Worm (Caenorhabditis elegans) whole organism, late embryonic: ENCODE results near the gene C06E4.3.
"Not testable (repeated sequence)": the region's sequence is repeated elsewhere in the genome, so short reads cannot be mapped to it uniquely, and the experiment has no call there.

Experiments
- C38D4.7 ChIP-seq: fragments of 200-800 bp; sonication (Bioruptor generic); optimal IDR thresholded peaks from 2 replicates; lab custom pipeline; 2018; ENCODE audit warnings: mild to moderate bottlenecking, missing genetic modification characterization, moderate library complexity, missing compliant biosample characterization
- F13H6.1 ChIP-seq: sonication (generic microtip); optimal IDR thresholded peaks from 2 replicates; lab custom pipeline; 2016; ENCODE audit warnings: missing genetic modification characterization, missing compliant biosample characterization
- K09A11.1 ChIP-seq: sonication (generic microtip); optimal IDR thresholded peaks from 2 replicates; lab custom pipeline; 2017; ENCODE audit warnings: antibody characterized with exemption, mild to moderate bottlenecking, missing genetic modification characterization, missing compliant biosample characterization; ENCODE audit not compliant: insufficient read depth
- Y22D7AL.16 ChIP-seq: sonication (generic microtip); optimal IDR thresholded peaks from 2 replicates; lab custom pipeline; 2016; ENCODE audit warnings: missing genetic modification characterization, missing compliant biosample characterization
- ama-1 ChIP-seq: fragments of 150-350 bp; optimal IDR thresholded peaks from 2 replicates; lab custom pipeline; 2014
- ceh-14 ChIP-seq: sonication (generic microtip); optimal IDR thresholded peaks from 2 replicates; lab custom pipeline; 2016; ENCODE audit warnings: missing genotype, missing genetic modification characterization, missing compliant biosample characterization
- ceh-19 ChIP-seq: fragments of 200-800 bp; sonication (Bioruptor generic); optimal IDR thresholded peaks from 2 replicates; lab custom pipeline; 2018; ENCODE audit warnings: mild to moderate bottlenecking, missing genetic modification characterization, missing compliant biosample characterization
- ceh-22 ChIP-seq: sonication (generic microtip); optimal IDR thresholded peaks from 2 replicates; lab custom pipeline; 2017; ENCODE audit warnings: missing biosample characterization, missing genetic modification characterization
- ceh-30 ChIP-seq: fragments of 150-350 bp; optimal IDR thresholded peaks from 2 replicates; lab custom pipeline; 2014; ENCODE audit warnings: missing biosample characterization, missing genetic modification characterization
- ceh-48 ChIP-seq: sonication (generic microtip); optimal IDR thresholded peaks from 2 replicates; lab custom pipeline; 2016; ENCODE audit warnings: missing genetic modification characterization, inconsistent platforms, missing compliant biosample characterization
- ceh-6 ChIP-seq: fragments of 200-800 bp; sonication (Bioruptor generic); optimal IDR thresholded peaks from 2 replicates; lab custom pipeline; 2018; ENCODE audit warnings: mild to moderate bottlenecking, missing genetic modification characterization, missing compliant biosample characterization
- dmd-4 ChIP-seq: sonication (generic microtip); optimal IDR thresholded peaks from 2 replicates; lab custom pipeline; 2016; ENCODE audit warnings: borderline replicate concordance, missing genetic modification characterization, missing compliant biosample characterization
- dve-1 ChIP-seq: sonication (generic microtip); optimal IDR thresholded peaks from 2 replicates; lab custom pipeline; 2017; ENCODE audit warnings: antibody characterized with exemption, mild to moderate bottlenecking, missing genetic modification characterization, missing compliant biosample characterization
- elt-2 ChIP-seq: sonication (generic microtip); optimal IDR thresholded peaks from 2 replicates; lab custom pipeline; 2016; ENCODE audit warnings: missing genetic modification reagents, missing genetic modification characterization, missing compliant biosample characterization
- fkh-10 ChIP-seq: fragments of 150-350 bp; optimal IDR thresholded peaks from 2 replicates; lab custom pipeline; 2014; ENCODE audit warnings: missing biosample characterization, missing genetic modification reagents, missing genetic modification characterization
- fkh-6 ChIP-seq: sonication (generic microtip); optimal IDR thresholded peaks from 2 replicates; lab custom pipeline; 2016; ENCODE audit warnings: missing genetic modification characterization, missing compliant biosample characterization
- hlh-13 ChIP-seq: fragments of 200-800 bp; sonication (Bioruptor generic); optimal IDR thresholded peaks from 2 replicates; lab custom pipeline; 2018; ENCODE audit warnings: mild to moderate bottlenecking, missing genetic modification characterization, missing compliant biosample characterization
- hlh-30 ChIP-seq: sonication (generic microtip); optimal IDR thresholded peaks from 2 replicates; lab custom pipeline; 2017; ENCODE audit warnings: antibody characterized with exemption, missing genetic modification characterization, missing compliant biosample characterization; ENCODE audit not compliant: insufficient read depth
- hlh-6 ChIP-seq: sonication (generic microtip); optimal IDR thresholded peaks from 2 replicates; lab custom pipeline; 2016; ENCODE audit warnings: missing genotype, missing genetic modification characterization, missing compliant biosample characterization
- lin-11 ChIP-seq: fragments of 200-800 bp; sonication (Bioruptor generic); optimal IDR thresholded peaks from 2 replicates; lab custom pipeline; 2018; ENCODE audit warnings: mild to moderate bottlenecking, missing genetic modification characterization, missing compliant biosample characterization
- madf-2 ChIP-seq: sonication (generic microtip); optimal IDR thresholded peaks from 2 replicates; lab custom pipeline; 2017; ENCODE audit warnings: missing genetic modification characterization, missing compliant biosample characterization
- mec-3 ChIP-seq: sonication (generic microtip); optimal IDR thresholded peaks from 2 replicates; lab custom pipeline; 2016; ENCODE audit warnings: borderline replicate concordance, missing genetic modification characterization, missing compliant biosample characterization
- npax-4 ChIP-seq: sonication (generic microtip); optimal IDR thresholded peaks from 2 replicates; lab custom pipeline; 2016; ENCODE audit warnings: missing genetic modification characterization, missing compliant biosample characterization
- odd-2 ChIP-seq: sonication (generic microtip); optimal IDR thresholded peaks from 2 replicates; lab custom pipeline; 2017; ENCODE audit warnings: antibody characterized with exemption, mild to moderate bottlenecking, missing genetic modification characterization, missing compliant biosample characterization
- pat-9 ChIP-seq: fragments of 200-800 bp; sonication (Bioruptor generic); optimal IDR thresholded peaks from 2 replicates; lab custom pipeline; 2018; ENCODE audit warnings: mild to moderate bottlenecking, missing genetic modification characterization, moderate library complexity, missing compliant biosample characterization
- pax-1 ChIP-seq: fragments of 150-350 bp; optimal IDR thresholded peaks from 2 replicates; lab custom pipeline; 2014; ENCODE audit warnings: missing biosample characterization, missing genetic modification characterization
- pros-1 ChIP-seq: fragments of 150-350 bp; optimal IDR thresholded peaks from 2 replicates; lab custom pipeline; 2014; ENCODE audit warnings: missing biosample characterization, missing genetic modification reagents, missing genetic modification characterization
- rnt-1 ChIP-seq: sonication (generic microtip); optimal IDR thresholded peaks from 2 replicates; lab custom pipeline; 2016; ENCODE audit warnings: missing genetic modification characterization, missing compliant biosample characterization
- sox-2 ChIP-seq: fragments of 200-800 bp; sonication (Bioruptor generic); IDR thresholded peaks from 2 replicates; pipeline ENCODE4 v1.3.6; 2022; ENCODE audit warnings: missing genetic modification reagents, missing genetic modification characterization, missing compliant biosample characterization
- tbx-7 ChIP-seq: sonication (generic microtip); optimal IDR thresholded peaks from 2 replicates; lab custom pipeline; 2016; ENCODE audit warnings: missing genotype, missing genetic modification characterization, missing compliant biosample characterization
- unc-3 ChIP-seq, 2 experiments: fragments of 200-800 bp in 1 of 2; sonication (Bioruptor generic) in 1 of 2; sonication (generic microtip) in 1 of 2; conservative IDR thresholded peaks in 1 of 2; optimal IDR thresholded peaks in 1 of 2; 2 replicates each; pipeline versions ENCODE4 v1.3.6 to Lab custom; 2016 to 2022; ENCODE audit warnings: missing compliant biosample characterization in 2 of 2, missing genetic modification characterization in 2 of 2, missing genetic modification reagents in 1 of 2
- ztf-16 ChIP-seq: sonication (generic microtip); optimal IDR thresholded peaks from 2 replicates; lab custom pipeline; 2017; ENCODE audit warnings: missing genetic modification characterization, missing compliant biosample characterization

C06E4.3 gene

DNA sequence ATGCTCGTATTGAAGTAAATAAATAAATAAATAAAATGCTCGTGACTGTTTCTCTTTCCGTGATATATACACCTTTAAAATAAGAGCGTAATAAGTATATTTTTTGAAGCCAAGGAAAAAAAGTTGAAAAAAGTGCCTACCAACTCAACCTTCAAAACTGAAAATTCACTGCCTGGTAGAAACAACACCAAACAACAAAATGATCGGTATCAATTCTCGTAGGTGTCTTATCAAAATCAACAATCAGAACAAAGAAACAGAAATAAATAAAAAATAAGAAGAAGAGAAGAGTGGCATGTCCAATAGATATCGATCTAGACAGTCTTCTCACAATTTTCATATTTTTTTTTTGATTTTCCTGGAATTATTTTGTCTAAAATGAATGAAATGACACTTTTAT, 16.8 kb upstream of the C06E4.3 start, which contains the start of gene afmd-1:
Gene afmd-1 (plus strand): TSS at position 316 of the 400 bp plus-strand sequence.
- TF ChIP-seq hlh-30 (tag; lab: Kevin White, UChicago) (no peak), mec-3 (tag; lab: Kevin White, UChicago) (no peak), K09A11.1 (no peak), npax-4 (tag; lab: Kevin White, UChicago) (no peak), Y22D7AL.16 (tag; lab: Kevin White, UChicago) (no peak), pat-9 (tag; lab: Kevin White, UChicago) (no peak), fkh-6 (tag; lab: Kevin White, UChicago) (no peak), ceh-22 (no peak), elt-2 (no peak), ceh-14 (tag; lab: Kevin White, UChicago) (no peak), fkh-10 (GFP tag; lab: Kevin White, UChicago) (no peak), ceh-19 (GFP tag; lab: Kevin White, UChicago) (no peak), ama-1 (lab: Kevin White, UChicago) (no peak)

DNA sequence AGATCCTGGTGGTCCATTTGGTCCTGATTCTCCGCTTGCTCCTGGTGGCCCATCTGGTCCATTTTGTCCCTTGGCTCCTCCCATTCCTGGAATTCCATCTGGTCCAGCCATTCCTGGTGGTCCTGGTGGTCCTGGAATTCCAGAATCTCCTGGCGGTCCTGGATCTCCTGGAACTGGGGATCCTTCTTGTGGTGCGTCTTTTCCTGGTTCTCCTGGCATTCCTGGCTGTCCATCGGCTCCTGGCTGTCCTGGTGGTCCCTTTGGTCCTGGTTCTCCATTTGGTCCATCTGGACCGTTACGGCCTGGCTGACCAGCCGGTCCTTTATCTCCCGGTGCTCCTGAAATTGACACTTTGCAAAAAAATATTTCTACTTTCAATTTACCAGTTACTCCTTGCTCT, 15.1 kb upstream of the C06E4.3 start:
- no peak for TF ChIP-seq rnt-1 (tag; lab: Kevin White, UChicago)
- no peak for TF ChIP-seq K09A11.1
- TF ChIP-seq pax-1 (tag; lab: Kevin White, UChicago): no peak
- TF ChIP-seq hlh-13: no peak
- no peak for TF ChIP-seq sox-2 (GFP tag; lab: Robert Waterston, UW)
- no peak for TF ChIP-seq ceh-30
- no peak for TF ChIP-seq dve-1 (tag; lab: Kevin White, UChicago)
- TF ChIP-seq madf-2: no peak
- TF ChIP-seq hlh-6: no peak
- no peak for TF ChIP-seq tbx-7 (tag; lab: Kevin White, UChicago)
- TF ChIP-seq lin-11 (tag; lab: Kevin White, UChicago): no peak
- no peak for TF ChIP-seq C38D4.7 (GFP tag; lab: Kevin White, UChicago)
- no peak for TF ChIP-seq unc-3 (GFP tag; conservative IDR thresholded peaks at IDR 0.05; lab: Robert Waterston, UW)
- TF ChIP-seq unc-3 (tag; optimal IDR thresholded peaks at IDR 0.05; lab: Kevin White, UChicago): no peak
- no peak for TF ChIP-seq F13H6.1 (tag; lab: Kevin White, UChicago)
- no peak for TF ChIP-seq ceh-6 (GFP tag; lab: Kevin White, UChicago)
- TF ChIP-seq npax-4 (tag; lab: Kevin White, UChicago): no peak
- no peak for TF ChIP-seq Y22D7AL.16 (tag; lab: Kevin White, UChicago)
- TF ChIP-seq ztf-16 (tag; lab: Kevin White, UChicago): no peak

DNA sequence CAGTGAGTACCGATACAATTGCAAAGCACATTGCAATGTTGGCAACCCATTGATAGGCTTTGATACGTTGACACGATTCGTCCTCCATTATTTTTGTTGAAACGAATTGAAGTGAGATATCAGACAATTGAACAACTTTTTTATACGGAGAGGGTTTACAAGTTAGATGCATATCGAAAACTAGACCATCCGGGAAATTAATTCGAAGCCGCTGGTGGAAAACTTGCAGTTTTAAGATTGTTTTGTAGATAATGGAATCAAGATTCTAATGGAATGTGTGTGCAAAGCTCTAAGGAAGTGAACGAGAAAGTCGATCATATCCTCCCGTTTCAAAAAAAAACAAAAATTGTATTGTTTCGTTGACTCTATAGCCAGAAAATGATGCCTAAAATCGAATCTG, 14.1 kb upstream of the C06E4.3 start, which contains the start of gene col-114:
Gene col-114 (minus strand): TSS at position 101 of the 400 bp plus-strand sequence.
- no peak for TF ChIP-seq lin-11 (tag; lab: Kevin White, UChicago)
- no peak for TF ChIP-seq pros-1
- no peak for TF ChIP-seq ama-1 (lab: Kevin White, UChicago)

- not testable (repeated sequence) for TF ChIP-seq npax-4, dmd-4, ceh-48 (tag; lab: Kevin White, UChicago)
These were observed 13.4 kb upstream of the C06E4.3 start, which contains the start of gene D2024.1 for ce11 chrIV:7247243-7247642. Gene D2024.1, plus strand, starts transcription at chrIV:7247543.

DNA sequence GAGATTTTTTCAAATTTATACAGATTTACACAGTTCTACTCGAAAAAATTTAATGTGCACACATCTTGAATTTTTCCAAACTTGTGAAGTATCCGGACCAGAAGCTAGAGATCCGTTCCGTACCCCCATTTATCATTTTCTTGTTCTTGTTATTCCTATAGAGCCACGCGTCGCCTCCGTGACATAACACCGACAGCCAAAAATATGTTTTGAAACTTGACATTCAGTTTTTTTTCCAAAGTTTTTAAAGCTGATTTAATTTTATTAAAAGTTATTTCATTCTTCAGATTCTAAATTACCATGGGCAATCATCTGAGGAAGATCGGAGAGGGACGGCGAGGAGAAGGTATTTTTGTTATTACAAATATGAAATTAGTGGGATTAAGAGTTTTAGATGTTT, 10.5 kb upstream of the C06E4.3 start, which contains the start of gene D2024.18:
Gene D2024.18 (plus strand): TSS at position 301 of the 400 bp plus-strand sequence.
- TF ChIP-seq odd-2 (tag; lab: Kevin White, UChicago): no peak
- TF ChIP-seq rnt-1 (tag; lab: Kevin White, UChicago): no peak
- TF ChIP-seq pax-1 (tag; lab: Kevin White, UChicago): no peak
